Fruit fly (Drosophila melanogaster) whole organism, embryonic: ENCODE results near the gene CG7724.

Experiments used
- CG6654 ChIP-seq: fragments of 200-800 bp; sonication (Bioruptor generic); optimal IDR thresholded peaks from 2 replicates; lab custom pipeline; 2017; ENCODE audit warnings: missing biosample characterization, mild to moderate bottlenecking, missing genetic modification characterization
- Vsx1 ChIP-seq: fragments of 200-800 bp; sonication (Bioruptor generic); optimal IDR thresholded peaks from 2 replicates; lab custom pipeline; 2017; ENCODE audit warnings: missing biosample characterization, mild to moderate bottlenecking, missing genetic modification characterization, missing genetic modification reagents
- psq ChIP-seq: fragments of 200-800 bp; sonication (Bioruptor generic); optimal IDR thresholded peaks from 2 replicates; lab custom pipeline; 2017; ENCODE audit warnings: missing biosample characterization, missing genetic modification characterization
- repo ChIP-seq: fragments of 200-800 bp; sonication (Bioruptor generic); optimal IDR thresholded peaks from 2 replicates; lab custom pipeline; 2016; ENCODE audit warnings: missing biosample characterization, missing genetic modification characterization
- zf30C ChIP-seq: fragments of 200-800 bp; sonication (Bioruptor generic); optimal IDR thresholded peaks from 3 replicates; lab custom pipeline; 2018; ENCODE audit warnings: missing biosample characterization, mild to moderate bottlenecking, missing genetic modification characterization

dm6 chr3L:17053932-17054331 is 1.5 kb upstream of the CG7724 start:
- no peak for TF ChIP-seq Vsx1 (GFP tag; lab: Kevin White, UChicago)
- TF ChIP-seq CG6654 (GFP tag; lab: Kevin White, UChicago) = no peak
- no peak for TF ChIP-seq repo (GFP tag; lab: Kevin White, UChicago)
- no peak for TF ChIP-seq zf30C (GFP tag; lab: Kevin White, UChicago)
- TF ChIP-seq psq = no peak
